Worm (Caenorhabditis elegans): ENCODE data around the gene gfl-1.

DNA sequence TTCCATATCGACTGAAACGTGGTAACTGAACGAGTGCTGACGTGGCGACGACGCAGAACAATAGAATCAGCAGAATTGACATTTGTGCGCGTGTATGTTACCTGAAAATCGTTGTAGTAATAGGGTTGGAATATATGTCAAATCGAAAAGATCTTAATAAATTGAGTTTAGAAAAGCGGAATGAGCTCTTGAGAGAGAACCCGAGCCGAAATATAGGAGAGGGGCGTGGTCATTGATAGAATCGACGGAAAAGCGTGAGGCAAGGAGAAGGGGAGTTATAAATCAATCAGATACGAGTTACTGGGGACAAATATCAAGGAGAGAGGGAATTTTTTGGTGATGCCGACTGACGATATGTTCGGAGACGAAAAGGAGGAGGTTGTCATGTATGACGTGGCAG lies 10.4 kb upstream of the gfl-1 start, which contains the start of gene M04B2.6:
- TF ChIP-seq unc-62 (GFP tag; optimal IDR thresholded peaks at IDR 0.05) (no peak), pha-4 (tag; optimal IDR thresholded peaks at IDR 0.05) (no peak), M03D4.4 (tag; optimal IDR thresholded peaks at IDR 0.05) (no peak), nhr-28 (tag; optimal IDR thresholded peaks at IDR 0.05) (no peak), mls-2 (tag; optimal IDR thresholded peaks at IDR 0.05) (no peak)

Measured in whole organism, mixed stage, embryonic.